Fruit fly (Drosophila melanogaster) whole organism, pupa: ENCODE results near the gene CG16798.

Experiments
- CG10348 ChIP-seq: fragments of 200-800 bp; sonication (Bioruptor generic); IDR thresholded peaks from 2 replicates; pipeline ENCODE4 v1.3.6; 2022; ENCODE audit warnings: missing biosample characterization, missing genetic modification characterization
- CG12605 ChIP-seq: fragments of 200-800 bp; sonication (Bioruptor generic); IDR thresholded peaks from 2 replicates; pipeline ENCODE4 v1.3.6; 2022; ENCODE audit warnings: missing biosample characterization, missing genetic modification characterization
- CG13204 ChIP-seq: fragments of 200-800 bp; sonication (Bioruptor generic); optimal IDR thresholded peaks from 2 replicates; lab custom pipeline; 2018; ENCODE audit warnings: missing biosample characterization, mild to moderate bottlenecking, missing genetic modification characterization, moderate library complexity
- CG14655 ChIP-seq: fragments of 200-800 bp; sonication (Bioruptor generic); optimal IDR thresholded peaks from 3 replicates; lab custom pipeline; 2017; ENCODE audit warnings: mild to moderate bottlenecking, missing biosample characterization, missing genetic modification reagents, missing genetic modification characterization
- CG15710 ChIP-seq: fragments of 200-800 bp; sonication (Bioruptor generic); optimal IDR thresholded peaks from 2 replicates; lab custom pipeline; 2018; ENCODE audit warnings: missing biosample characterization, mild to moderate bottlenecking, missing genetic modification characterization, moderate library complexity
- CG17806 ChIP-seq: fragments of 200-800 bp; sonication (Bioruptor generic); optimal IDR thresholded peaks from 2 replicates; lab custom pipeline; 2018; ENCODE audit warnings: missing biosample characterization, mild to moderate bottlenecking, missing genetic modification characterization, moderate library complexity
- CG32121 ChIP-seq: fragments of 200-800 bp; sonication (Bioruptor generic); IDR thresholded peaks from 2 replicates; pipeline ENCODE4 v1.3.6; 2022; ENCODE audit warnings: missing biosample characterization, missing genetic modification characterization
- CG34367 ChIP-seq: fragments of 200-800 bp; sonication (Bioruptor generic); optimal IDR thresholded peaks from 2 replicates; lab custom pipeline; 2018; ENCODE audit warnings: missing biosample characterization, mild to moderate bottlenecking, missing genetic modification characterization
- CG4496 ChIP-seq: fragments of 200-800 bp; sonication (Bioruptor generic); IDR thresholded peaks from 3 replicates; pipeline ENCODE4 v1.3.6; 2022; ENCODE audit warnings: missing biosample characterization, missing genetic modification characterization
- CG8159 ChIP-seq: fragments of 200-800 bp; sonication (Bioruptor generic); optimal IDR thresholded peaks from 3 replicates; lab custom pipeline; 2018; ENCODE audit warnings: missing biosample characterization, mild to moderate bottlenecking, missing genetic modification characterization, moderate library complexity
- CG8301 ChIP-seq: fragments of 200-800 bp; sonication (Bioruptor generic); optimal IDR thresholded peaks from 2 replicates; lab custom pipeline; 2018; ENCODE audit warnings: missing biosample characterization, mild to moderate bottlenecking, missing genetic modification characterization
- CG9948 ChIP-seq: fragments of 200-800 bp; sonication (Bioruptor generic); optimal IDR thresholded peaks from 2 replicates; lab custom pipeline; 2018; ENCODE audit warnings: missing biosample characterization, mild to moderate bottlenecking, missing genetic modification characterization, moderate library complexity
- D1 ChIP-seq: fragments of 200-800 bp; sonication (Bioruptor generic); optimal IDR thresholded peaks from 2 replicates; lab custom pipeline; 2018; ENCODE audit warnings: missing biosample characterization, mild to moderate bottlenecking, missing genetic modification characterization, moderate library complexity
- EcR ChIP-seq: fragments of 200-800 bp; sonication (Bioruptor generic); optimal IDR thresholded peaks from 3 replicates; lab custom pipeline; 2019; ENCODE audit warnings: missing biosample characterization, missing genetic modification characterization, mild to moderate bottlenecking, moderate library complexity, missing genetic modification reagents
- Ets98B ChIP-seq: fragments of 200-800 bp; sonication (Bioruptor generic); IDR thresholded peaks from 2 replicates; pipeline ENCODE4 v1.3.6; 2022; ENCODE audit warnings: missing biosample characterization, missing genetic modification characterization
- Pif1A ChIP-seq: fragments of 200-800 bp; sonication (Bioruptor generic); optimal IDR thresholded peaks from 3 replicates; lab custom pipeline; 2016; ENCODE audit warnings: missing biosample characterization, missing genetic modification characterization
- Pif1B ChIP-seq: fragments of 200-800 bp; sonication (Bioruptor generic); optimal IDR thresholded peaks from 3 replicates; lab custom pipeline; 2016; ENCODE audit warnings: missing biosample characterization, missing genetic modification characterization
- Snoo ChIP-seq: fragments of 200-800 bp; sonication (Bioruptor generic); optimal IDR thresholded peaks from 3 replicates; lab custom pipeline; 2017; ENCODE audit warnings: missing biosample characterization, mild to moderate bottlenecking, missing genetic modification characterization, inconsistent platforms
- fd96Ca ChIP-seq: fragments of 200-800 bp; sonication (Bioruptor generic); IDR thresholded peaks from 3 replicates; pipeline ENCODE4 v1.3.6; 2022; ENCODE audit warnings: missing biosample characterization, missing genetic modification characterization
- gl ChIP-seq: fragments of 200-800 bp; sonication (Bioruptor generic); optimal IDR thresholded peaks from 2 replicates; lab custom pipeline; 2018; ENCODE audit warnings: missing biosample characterization, mild to moderate bottlenecking, missing genetic modification characterization
- rn ChIP-seq: fragments of 200-800 bp; sonication (Bioruptor generic); IDR thresholded peaks from 2 replicates; pipeline ENCODE4 v1.3.6; 2022; ENCODE audit warnings: missing biosample characterization, missing genetic modification characterization

CG16798 gene

DNA sequence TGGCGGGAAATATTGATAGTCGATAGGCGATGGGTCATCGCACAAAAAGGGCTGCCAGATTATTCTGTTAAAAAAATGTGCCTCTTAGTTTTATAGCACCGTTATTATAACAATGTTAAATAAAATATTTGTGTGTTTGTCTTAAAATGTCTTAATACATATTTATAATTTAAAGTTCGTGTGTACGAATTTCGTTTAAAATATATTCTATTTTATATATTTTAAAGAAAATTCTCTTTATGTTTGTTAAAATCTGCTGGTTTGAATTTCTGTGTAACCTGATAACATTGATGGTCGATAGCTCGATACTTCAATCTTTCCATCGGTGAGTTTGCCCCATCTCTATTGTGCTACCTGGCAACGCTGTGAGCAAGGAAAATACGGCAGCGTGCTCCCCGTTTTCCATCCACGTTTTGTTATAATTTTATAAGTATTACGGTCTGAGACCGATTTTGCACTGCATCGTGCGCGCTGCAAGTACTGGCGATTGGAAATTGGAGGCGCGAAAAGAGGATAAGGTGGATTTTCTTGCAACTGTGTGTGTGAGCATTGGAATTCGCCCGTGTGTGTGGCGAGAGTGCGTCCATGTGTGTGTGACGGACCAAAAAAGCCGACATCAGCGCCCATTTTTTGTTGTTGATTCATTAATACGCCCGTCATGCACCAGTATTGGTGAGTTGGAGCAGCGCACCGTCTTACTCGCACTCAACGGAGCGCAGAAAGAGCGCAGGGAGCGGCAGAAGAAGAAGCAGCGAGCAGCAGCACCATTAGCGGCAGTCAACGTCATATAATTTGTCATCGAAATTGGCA lies 34.8 kb upstream of the CG16798 start, which contains the start of the genes CG10949 and Arpc2:
CG10949 (minus strand) TSS at position 165 of the 810 bp plus-strand sequence.
Arpc2 (plus strand) TSS at position 304 of the 810 bp plus-strand sequence.
- 0 out of 2 replicates have a peak, but pooled peaks have one; percentile 14 for TF ChIP-seq rn
- TF ChIP-seq EcR (GFP tag; lab: Kevin White, UChicago) = peak; percentile 39
- TF ChIP-seq Snoo (tag; lab: Kevin White, UChicago) = peak; percentile 26
- no peak for TF ChIP-seq CG10348
- 0 out of 2 replicates have a peak, but pooled peaks have one; percentile 14 for TF ChIP-seq CG12605 (GFP tag; lab: Robert Waterston, UW)
- TF ChIP-seq CG15710 = peak; percentile 56
- no peak for TF ChIP-seq CG14655 (GFP tag; lab: Kevin White, UChicago)
- TF ChIP-seq CG13204 (GFP tag; lab: Kevin White, UChicago) = peak; percentile 76
- TF ChIP-seq gl (tag; lab: Kevin White, UChicago) = no peak
- peak; percentile 37; the same call in 1 of the 3 replicates for TF ChIP-seq CG4496
- TF ChIP-seq Pif1A = no peak
- peak; percentile 32 for TF ChIP-seq CG32121 (GFP tag; lab: Robert Waterston, UW)
- TF ChIP-seq CG9948 (tag; lab: Kevin White, UChicago) = peak; percentile 51
- TF ChIP-seq CG17806 (tag; lab: Kevin White, UChicago) = peak; percentile 48
- TF ChIP-seq Ets98B (GFP tag; lab: Robert Waterston, UW) = peak; percentile 18; the same call in 1 of the 2 replicates
- TF ChIP-seq Pif1B (GFP tag; lab: Kevin White, UChicago) = no peak
- peak; percentile 56 for TF ChIP-seq CG8159 (tag; lab: Kevin White, UChicago)
- peak; percentile 33 for TF ChIP-seq CG8301 (tag; lab: Kevin White, UChicago)
- TF ChIP-seq D1 = no peak
- no peak for TF ChIP-seq CG34367 (tag; lab: Kevin White, UChicago)
- TF ChIP-seq fd96Ca (GFP tag; lab: Robert Waterston, UW) = no peak

DNA sequence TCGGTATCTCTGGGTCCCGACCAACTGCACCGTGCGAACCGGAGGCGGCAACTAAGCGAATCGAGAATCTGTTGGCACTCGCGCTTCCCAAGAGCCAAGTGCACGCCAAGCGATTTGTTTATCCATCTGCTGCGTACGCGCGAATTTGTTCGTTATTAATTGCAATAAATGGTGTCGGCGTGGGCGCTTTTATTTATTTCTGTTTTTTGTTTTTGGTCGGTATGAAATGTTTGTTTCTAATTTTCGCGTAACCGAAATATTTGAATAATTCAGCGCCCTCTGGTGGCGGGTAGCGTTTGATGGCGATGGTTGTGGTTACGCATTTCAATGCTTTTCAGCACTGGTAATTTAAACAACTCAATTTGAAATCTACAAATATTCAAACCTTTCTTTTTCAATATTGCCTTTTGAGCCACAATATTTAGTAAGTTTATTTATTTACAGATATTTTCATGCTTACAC lies 32.6 kb upstream of the CG16798 start, which contains the start of gene CG10947:
CG10947 (minus strand) TSS at position 51 of the 462 bp plus-strand sequence.
- TF ChIP-seq CG4496 (peak; percentile 68), Pif1A (peak; percentile 6), CG15710 (peak; percentile 16), Ets98B (GFP tag; lab: Robert Waterston, UW) (0 out of 2 replicates have a peak, but pooled peaks have one; percentile 16), CG10348 (no peak), Snoo (tag; lab: Kevin White, UChicago) (peak; percentile 38), CG8301 (tag; lab: Kevin White, UChicago) (peak; percentile 9), Pif1B (GFP tag; lab: Kevin White, UChicago) (no peak)
- TF ChIP-seq, all 21 proteins: peak for 6

- TF ChIP-seq CG32121 (GFP tag; lab: Robert Waterston, UW) (no peak), rn (no peak), EcR (GFP tag; lab: Kevin White, UChicago) (no peak), CG14655 (GFP tag; lab: Kevin White, UChicago) (no peak), CG15710 (no peak), Ets98B (GFP tag; lab: Robert Waterston, UW) (no peak), CG34367 (tag; lab: Kevin White, UChicago) (no peak), CG12605 (GFP tag; lab: Robert Waterston, UW) (no peak), CG17806 (tag; lab: Kevin White, UChicago) (no peak), Pif1B (GFP tag; lab: Kevin White, UChicago) (no peak), CG13204 (GFP tag; lab: Kevin White, UChicago) (no peak), CG4496 (no peak), CG9948 (tag; lab: Kevin White, UChicago) (no peak), CG10348 (no peak), fd96Ca (GFP tag; lab: Robert Waterston, UW) (no peak), CG8301 (tag; lab: Kevin White, UChicago) (no peak), Snoo (tag; lab: Kevin White, UChicago) (no peak)
Observed at dm6 chr2L:20413826-20414225, 31.7 kb upstream of the CG16798 start.

dm6 chr2L:20401408-20401807 lies 19.3 kb upstream of the CG16798 start:
- 0 out of 2 replicates have a peak, but pooled peaks have one; percentile 2 for TF ChIP-seq Ets98B (GFP tag; lab: Robert Waterston, UW)
- no peak for TF ChIP-seq fd96Ca (GFP tag; lab: Robert Waterston, UW)
- TF ChIP-seq CG10348 = no peak
- peak; percentile 53 for TF ChIP-seq CG14655 (GFP tag; lab: Kevin White, UChicago)
- peak; percentile 6 for TF ChIP-seq CG8301 (tag; lab: Kevin White, UChicago)

DNA sequence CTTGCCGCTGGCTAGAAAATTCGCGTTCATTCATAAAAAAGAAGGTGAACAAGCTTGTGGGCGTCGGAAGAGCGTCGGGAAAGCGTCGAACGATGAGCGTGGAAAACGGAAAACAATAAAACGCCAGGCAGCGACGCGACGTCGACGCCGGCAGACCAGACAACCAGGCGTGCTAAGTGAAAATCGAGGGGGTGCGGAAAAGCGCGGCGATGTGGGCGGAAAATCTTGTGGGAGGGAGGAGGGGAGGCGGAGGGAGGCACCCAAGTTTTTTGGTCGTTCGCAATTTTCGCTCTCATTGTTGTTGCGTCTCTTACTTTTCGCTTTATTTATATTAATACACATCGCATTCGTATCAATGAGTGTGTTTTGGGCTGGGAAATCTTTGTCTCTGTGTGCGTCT lies 18.7 kb upstream of the CG16798 start:
- peak; percentile 47; the same call in 1 of the 2 replicates for TF ChIP-seq CG32121 (GFP tag; lab: Robert Waterston, UW)
- TF ChIP-seq Pif1B (GFP tag; lab: Kevin White, UChicago) = no peak
- no peak for TF ChIP-seq CG17806 (tag; lab: Kevin White, UChicago)
- TF ChIP-seq Ets98B (GFP tag; lab: Robert Waterston, UW) = 0 out of 2 replicates have a peak, but pooled peaks have one; percentile 16
- TF ChIP-seq gl (tag; lab: Kevin White, UChicago) = no peak
- TF ChIP-seq, all 21 proteins: peak for 2
